Worm (Caenorhabditis elegans) whole organism, midembryonic: ENCODE data around the gene T05A7.1.

Experiments used
- T22C8.4 ChIP-seq: fragments of 200-800 bp; sonication (Bioruptor generic); IDR thresholded peaks from 2 replicates; pipeline ENCODE4 v1.3.6; 2022; ENCODE audit warnings: missing genetic modification characterization, missing compliant biosample characterization
- cog-1 ChIP-seq: sonication (generic microtip); optimal IDR thresholded peaks from 2 replicates; lab custom pipeline; 2016; ENCODE audit warnings: missing genetic modification characterization, missing compliant biosample characterization
- flt-1 ChIP-seq: fragments of 200-800 bp; sonication (Bioruptor generic); IDR thresholded peaks from 2 replicates; pipeline ENCODE4 v1.3.6; 2022; ENCODE audit warnings: missing genetic modification characterization, missing compliant biosample characterization
- klf-2 ChIP-seq: fragments of 200-800 bp; sonication (Bioruptor generic); conservative IDR thresholded peaks from 2 replicates; pipeline ENCODE4 v1.3.6; 2022; ENCODE audit warnings: missing genetic modification reagents, missing genetic modification characterization, missing compliant biosample characterization
- med-1 ChIP-seq: sonication (generic microtip); optimal IDR thresholded peaks from 2 replicates; lab custom pipeline; 2017; ENCODE audit warnings: missing genetic modification characterization, mild to moderate bottlenecking, missing compliant biosample characterization, antibody characterized with exemption, missing genetic modification reagents; ENCODE audit not compliant: insufficient read depth
- ref-1 ChIP-seq: fragments of 200-800 bp; sonication (Bioruptor generic); conservative IDR thresholded peaks from 2 replicates; pipeline ENCODE4 v1.3.6; 2022; ENCODE audit warnings: missing genetic modification reagents, missing genetic modification characterization, missing compliant biosample characterization
- tab-1 ChIP-seq: fragments of 200-800 bp; sonication (Bioruptor generic); IDR thresholded peaks from 2 replicates; pipeline ENCODE4 v1.3.6; 2022; ENCODE audit warnings: missing genetic modification characterization, missing compliant biosample characterization
- ztf-23 ChIP-seq: fragments of 200-800 bp; sonication (Bioruptor generic); IDR thresholded peaks from 2 replicates; pipeline ENCODE4 v1.3.6; 2022; ENCODE audit warnings: missing genetic modification reagents, missing genetic modification characterization, missing compliant biosample characterization
- ztf-29 ChIP-seq: fragments of 200-800 bp; sonication (Bioruptor generic); IDR thresholded peaks from 2 replicates; pipeline ENCODE4 v1.3.6; 2022; ENCODE audit warnings: missing genetic modification reagents, missing genetic modification characterization, missing compliant biosample characterization

DNA sequence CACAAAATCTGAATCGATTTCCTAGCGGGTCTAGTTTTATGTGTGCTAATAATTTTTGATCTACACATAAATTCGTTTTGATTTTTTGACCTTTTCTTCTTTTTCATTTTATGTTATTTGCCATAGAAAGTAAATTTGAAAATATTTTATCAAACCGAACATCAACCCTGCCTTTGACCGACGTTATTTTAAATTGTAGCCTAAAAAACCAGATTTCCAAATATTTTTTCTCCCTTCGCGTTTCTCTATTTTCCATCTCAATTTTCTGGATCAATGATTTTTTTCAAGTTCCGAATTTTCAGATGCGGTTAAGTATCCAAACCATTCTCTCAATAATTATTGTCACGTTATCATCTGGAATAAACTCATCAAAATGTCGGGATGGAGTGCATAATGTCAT is at the start of gene T05A7.1:
- TF ChIP-seq cog-1 (tag; lab: Kevin White, UChicago) (no peak), ref-1 (GFP tag; lab: Robert Waterston, UW) (no peak), klf-2 (no peak), T22C8.4 (GFP tag; lab: Robert Waterston, UW) (no peak), ztf-23 (GFP tag; lab: Robert Waterston, UW) (no peak), med-1 (GFP tag; lab: Kevin White, UChicago) (no peak), flt-1 (GFP tag; lab: Robert Waterston, UW) (no peak), tab-1 (GFP tag; lab: Robert Waterston, UW) (no peak), ztf-29 (GFP tag; lab: Robert Waterston, UW) (no peak)
